Worm (Caenorhabditis elegans): ENCODE data around the gene set-6.

ce11 chrX:11999573-11999972, 25.1 kb upstream of the set-6 start:
- TF ChIP-seq efl-1 (GFP tag; optimal IDR thresholded peaks at IDR 0.05) (no peak), ama-1 (optimal IDR thresholded peaks at IDR 0.05) (no peak), ama-1 (GFP tag; optimal IDR thresholded peaks at IDR 0.05) (no peak), sea-2 (GFP tag; IDR thresholded peaks at IDR 0.05) (no peak), F57A8.1 (GFP tag; optimal IDR thresholded peaks at IDR 0.05) (no peak), Y95B8A.8 (GFP tag; IDR thresholded peaks at IDR 0.05) (no peak)

Data from whole organism, young adult.